Fruit fly (Drosophila melanogaster) whole organism, embryonic: ENCODE data around the gene CG17754.

Experiments used
- Asciz ChIP-seq: fragments of 200-800 bp; sonication (Bioruptor generic); optimal IDR thresholded peaks from 2 replicates; lab custom pipeline; 2017; ENCODE audit warnings: missing biosample characterization, mild to moderate bottlenecking, missing genetic modification characterization, missing genetic modification reagents
- C15 ChIP-seq: fragments of 200-800 bp; sonication (Bioruptor generic); IDR thresholded peaks from 3 replicates; pipeline ENCODE4 v1.3.6; 2022; ENCODE audit warnings: missing biosample characterization, missing genetic modification characterization
- CG1024 ChIP-seq: fragments of 200-800 bp; sonication (Bioruptor generic); IDR thresholded peaks from 2 replicates; pipeline ENCODE4 v1.3.6; 2022; ENCODE audit warnings: missing biosample characterization, missing genetic modification characterization
- CG10321 ChIP-seq: fragments of 200-800 bp; sonication (Bioruptor generic); IDR thresholded peaks from 2 replicates; pipeline ENCODE4 v1.3.6; 2022; ENCODE audit warnings: missing biosample characterization, missing genetic modification characterization
- CG12299 ChIP-seq: fragments of 200-800 bp; sonication (Bioruptor generic); optimal IDR thresholded peaks from 2 replicates; lab custom pipeline; 2018; ENCODE audit warnings: missing biosample characterization, mild to moderate bottlenecking, missing genetic modification characterization
- CG12942 ChIP-seq: fragments of 200-800 bp; sonication (Bioruptor generic); optimal IDR thresholded peaks from 3 replicates; lab custom pipeline; 2016; ENCODE audit warnings: missing biosample characterization, missing genetic modification characterization
- CG14860 ChIP-seq: fragments of 200-800 bp; sonication (Bioruptor generic); IDR thresholded peaks from 3 replicates; pipeline ENCODE4 v1.3.6; 2022; ENCODE audit warnings: missing biosample characterization, missing genetic modification characterization; ENCODE audit not compliant: partially characterized antibody
- CG15479 ChIP-seq: fragments of 200-800 bp; sonication (Bioruptor generic); optimal IDR thresholded peaks from 3 replicates; lab custom pipeline; 2019; ENCODE audit warnings: missing biosample characterization, mild to moderate bottlenecking, missing genetic modification characterization, moderate library complexity
- CG1647 ChIP-seq: fragments of 200-800 bp; sonication (Bioruptor generic); optimal IDR thresholded peaks from 3 replicates; lab custom pipeline; 2016; ENCODE audit warnings: missing biosample characterization, missing genetic modification characterization
- CG16815 ChIP-seq: fragments of 200-800 bp; sonication (Bioruptor generic); optimal IDR thresholded peaks from 3 replicates; lab custom pipeline; 2017; ENCODE audit warnings: missing biosample characterization, mild to moderate bottlenecking, missing genetic modification characterization
- CG17385 ChIP-seq: fragments of 200-800 bp; sonication (Bioruptor generic); optimal IDR thresholded peaks from 3 replicates; lab custom pipeline; 2018; ENCODE audit warnings: missing biosample characterization, mild to moderate bottlenecking, missing genetic modification characterization
- CG3281 ChIP-seq: fragments of 200-800 bp; sonication (Bioruptor generic); optimal IDR thresholded peaks from 3 replicates; lab custom pipeline; 2017; ENCODE audit warnings: missing biosample characterization, mild to moderate bottlenecking, missing genetic modification characterization
- CG33557 ChIP-seq: fragments of 200-800 bp; sonication (Bioruptor generic); optimal IDR thresholded peaks from 2 replicates; lab custom pipeline; 2019; ENCODE audit warnings: missing biosample characterization, mild to moderate bottlenecking, missing genetic modification characterization, moderate library complexity
- CG3726 ChIP-seq: fragments of 200-800 bp; sonication (Bioruptor generic); IDR thresholded peaks from 3 replicates; pipeline ENCODE4, ENCODE4 v1.3.6; 2022; ENCODE audit warnings: missing biosample characterization, missing genetic modification characterization
- CG42726 ChIP-seq: fragments of 200-800 bp; sonication (Bioruptor generic); IDR thresholded peaks from 2 replicates; pipeline ENCODE4 v1.3.6; 2022; ENCODE audit warnings: missing biosample characterization, missing genetic modification characterization; ENCODE audit not compliant: partially characterized antibody
- CG7556 ChIP-seq: fragments of 200-800 bp; sonication (Bioruptor generic); optimal IDR thresholded peaks from 2 replicates; lab custom pipeline; 2017; ENCODE audit warnings: missing biosample characterization, mild to moderate bottlenecking, missing genetic modification characterization
- CG7786 ChIP-seq: fragments of 200-800 bp; sonication (Bioruptor generic); optimal IDR thresholded peaks from 2 replicates; lab custom pipeline; 2016; ENCODE audit warnings: missing biosample characterization, missing genetic modification characterization
- CG7839 ChIP-seq: fragments of 200-800 bp; sonication (Bioruptor generic); optimal IDR thresholded peaks from 3 replicates; lab custom pipeline; 2018; ENCODE audit warnings: missing biosample characterization, mild to moderate bottlenecking, missing genetic modification characterization, moderate library complexity
- CG9727 ChIP-seq: fragments of 200-800 bp; sonication (Bioruptor generic); optimal IDR thresholded peaks from 3 replicates; lab custom pipeline; 2017; ENCODE audit warnings: missing biosample characterization, mild to moderate bottlenecking, missing genetic modification characterization
- CoRest ChIP-seq: fragments of 200-800 bp; sonication (Bioruptor generic); optimal IDR thresholded peaks from 3 replicates; lab custom pipeline; 2018; ENCODE audit warnings: missing biosample characterization, mild to moderate bottlenecking, missing genetic modification characterization, moderate library complexity
- D19B ChIP-seq: fragments of 200-800 bp; sonication (Bioruptor generic); optimal IDR thresholded peaks from 2 replicates; lab custom pipeline; 2017; ENCODE audit warnings: missing biosample characterization, mild to moderate bottlenecking, missing genetic modification characterization
- Deaf1 ChIP-seq: fragments of 200-800 bp; optimal IDR thresholded peaks from 3 replicates; lab custom pipeline; 2019; ENCODE audit warnings: missing biosample characterization, mild to moderate bottlenecking, missing genetic modification characterization, moderate library complexity
- ERR ChIP-seq: fragments of 200-800 bp; sonication (Bioruptor generic); optimal IDR thresholded peaks from 2 replicates; lab custom pipeline; 2016; ENCODE audit warnings: missing biosample characterization, missing genetic modification characterization
- GATAe ChIP-seq: fragments of 200-800 bp; sonication (Bioruptor generic); conservative IDR thresholded peaks from 2 replicates; pipeline ENCODE4 v1.3.6; 2022; ENCODE audit warnings: missing biosample characterization, missing genetic modification characterization
- Gug ChIP-seq: fragments of 200-800 bp; sonication (Bioruptor generic); IDR thresholded peaks from 4 replicates; pipeline ENCODE4 v1.3.6; 2022; ENCODE audit warnings: missing biosample characterization, missing genetic modification characterization
- HLH4C ChIP-seq: fragments of 200-800 bp; sonication (Bioruptor generic); IDR thresholded peaks from 3 replicates; pipeline ENCODE4 v1.3.6; 2022; ENCODE audit warnings: missing biosample characterization, missing genetic modification characterization; ENCODE audit not compliant: partially characterized antibody
- Hr39 ChIP-seq: fragments of >200 bp; optimal IDR thresholded peaks from 2 replicates; lab custom pipeline; 2017
- Hsf ChIP-seq: fragments of 200-800 bp; sonication (Bioruptor generic); optimal IDR thresholded peaks from 3 replicates; lab custom pipeline; 2016; ENCODE audit warnings: missing biosample characterization, missing genetic modification characterization
- NC2β ChIP-seq: fragments of 200-800 bp; sonication (Bioruptor generic); optimal IDR thresholded peaks from 2 replicates; lab custom pipeline; 2016; ENCODE audit warnings: missing biosample characterization, missing genetic modification characterization
- Opbp ChIP-seq: fragments of 200-800 bp; sonication (Bioruptor generic); IDR thresholded peaks from 3 replicates; pipeline ENCODE4 v1.3.6; 2022; ENCODE audit warnings: missing biosample characterization, missing genetic modification characterization; ENCODE audit not compliant: partially characterized antibody
- bbx ChIP-seq: fragments of 200-800 bp; sonication (Bioruptor generic); IDR thresholded peaks from 2 replicates; pipeline ENCODE4 v1.3.6; 2022; ENCODE audit warnings: missing biosample characterization, missing genetic modification characterization; ENCODE audit not compliant: partially characterized antibody
- cato ChIP-seq: fragments of 200-800 bp; sonication (Bioruptor generic); optimal IDR thresholded peaks from 2 replicates; lab custom pipeline; 2016; ENCODE audit warnings: missing biosample characterization, missing genetic modification characterization, borderline replicate concordance
- cwo ChIP-seq: fragments of 200-800 bp; sonication (Bioruptor generic); optimal IDR thresholded peaks from 3 replicates; lab custom pipeline; 2017; ENCODE audit warnings: missing biosample characterization, missing genetic modification characterization, mild to moderate bottlenecking, moderate library complexity, missing genetic modification reagents
- da ChIP-seq: fragments of 200-800 bp; sonication (Bioruptor generic); optimal IDR thresholded peaks from 2 replicates; lab custom pipeline; 2016; ENCODE audit warnings: missing biosample characterization, missing genetic modification characterization
- dimm ChIP-seq: fragments of 200-800 bp; sonication (Bioruptor generic); IDR thresholded peaks from 2 replicates; pipeline ENCODE4 v1.3.6; 2022; ENCODE audit warnings: missing biosample characterization, missing genetic modification characterization
- ems ChIP-seq: fragments of 200-800 bp; sonication (Bioruptor generic); optimal IDR thresholded peaks from 3 replicates; lab custom pipeline; 2016; ENCODE audit warnings: missing biosample characterization, missing genetic modification characterization
- exex ChIP-seq: fragments of 200-800 bp; sonication (Bioruptor generic); optimal IDR thresholded peaks from 4 replicates; lab custom pipeline; 2018; ENCODE audit warnings: missing biosample characterization, mild to moderate bottlenecking, missing genetic modification characterization, moderate library complexity
- fd102C ChIP-seq: fragments of 200-800 bp; sonication (Bioruptor generic); optimal IDR thresholded peaks from 2 replicates; lab custom pipeline; 2018; ENCODE audit warnings: missing biosample characterization, mild to moderate bottlenecking, missing genetic modification characterization, moderate library complexity
- fru ChIP-seq: fragments of >200 bp; optimal IDR thresholded peaks from 2 replicates; lab custom pipeline; 2017
- gsb-n ChIP-seq: fragments of 200-800 bp; sonication (Bioruptor generic); optimal IDR thresholded peaks from 3 replicates; lab custom pipeline; 2018; ENCODE audit warnings: missing biosample characterization, mild to moderate bottlenecking, missing genetic modification characterization
- hb ChIP-seq: fragments of 200-800 bp; sonication (Bioruptor generic); IDR thresholded peaks from 3 replicates; pipeline ENCODE4 v1.3.6; 2022; ENCODE audit warnings: missing biosample characterization, missing genetic modification characterization; ENCODE audit not compliant: partially characterized antibody
- hkb ChIP-seq, 2 experiments: fragments of 200-800 bp in 1 of 2; fragments of >200 bp in 1 of 2; sonication (Bioruptor generic) in 1 of 2; IDR thresholded peaks in 1 of 2; optimal IDR thresholded peaks in 1 of 2; 2 replicates each; pipeline versions ENCODE4 v1.3.6 to Lab custom; 2017 to 2022; ENCODE audit warnings: missing biosample characterization in 1 of 2, missing genetic modification characterization in 1 of 2
- knrl ChIP-seq: fragments of 200-800 bp; sonication (Bioruptor generic); IDR thresholded peaks from 3 replicates; pipeline ENCODE4 v1.3.6; 2022; ENCODE audit warnings: missing biosample characterization, missing genetic modification characterization; ENCODE audit not compliant: partially characterized antibody
- oc ChIP-seq: fragments of 200-800 bp; sonication (Bioruptor generic); optimal IDR thresholded peaks from 2 replicates; lab custom pipeline; 2018; ENCODE audit warnings: missing biosample characterization, mild to moderate bottlenecking, missing genetic modification characterization, moderate library complexity
- p53 ChIP-seq: fragments of 200-800 bp; sonication (Bioruptor generic); optimal IDR thresholded peaks from 2 replicates; lab custom pipeline; 2016; ENCODE audit warnings: missing biosample characterization, missing genetic modification characterization
- pros ChIP-seq: fragments of 200-800 bp; sonication (Bioruptor generic); optimal IDR thresholded peaks from 3 replicates; lab custom pipeline; 2019; ENCODE audit warnings: missing biosample characterization, mild to moderate bottlenecking, missing genetic modification characterization, moderate library complexity
- ranshi ChIP-seq: fragments of 200-800 bp; sonication (Bioruptor generic); IDR thresholded peaks from 2 replicates; pipeline ENCODE4 v1.3.6; 2022; ENCODE audit warnings: missing biosample characterization, missing genetic modification characterization
- row ChIP-seq: fragments of 200-800 bp; sonication (Bioruptor generic); IDR thresholded peaks from 3 replicates; pipeline ENCODE4 v1.3.6; 2022; ENCODE audit warnings: missing biosample characterization, missing genetic modification characterization
- sima ChIP-seq: fragments of 200-800 bp; sonication (Bioruptor generic); optimal IDR thresholded peaks from 2 replicates; lab custom pipeline; 2016; ENCODE audit warnings: missing biosample characterization, missing genetic modification characterization
- slp2 ChIP-seq: fragments of 200-800 bp; sonication (Bioruptor generic); optimal IDR thresholded peaks from 2 replicates; lab custom pipeline; 2016; ENCODE audit warnings: missing biosample characterization, missing genetic modification characterization

The CG17754 gene

dm6 chrX:9247171-9247783 is 2.9 kb upstream of the CG17754 start, which contains the start of the genes amx and Dsor1 (continued):
- TF ChIP-seq cwo (GFP tag; lab: Kevin White, UChicago) (no peak), CG12942 (no peak), HLH4C (GFP tag; lab: Robert Waterston, UW) (no peak), CoRest (tag; lab: Kevin White, UChicago) (peak; percentile 53), CG3281 (no peak), dimm (GFP tag; lab: Robert Waterston, UW) (no peak), Gug (GFP tag; lab: Robert Waterston, UW) (no peak), C15 (no peak), CG7786 (no peak), CG7839 (no peak), da (GFP tag; lab: Kevin White, UChicago) (no peak), Deaf1 (no peak), sima (GFP tag; lab: Kevin White, UChicago) (no peak), ranshi (GFP tag; lab: Robert Waterston, UW) (no peak), CG10321 (GFP tag; lab: Robert Waterston, UW) (no peak), pros (GFP tag; lab: Kevin White, UChicago) (no peak), CG1024 (GFP tag; lab: Robert Waterston, UW) (no peak), CG9727 (GFP tag; lab: Kevin White, UChicago) (no peak), CG15479 (GFP tag; lab: Kevin White, UChicago) (no peak), ERR (GFP tag; lab: Kevin White, UChicago) (no peak), CG42726 (GFP tag; lab: Robert Waterston, UW) (no peak), Hsf (GFP tag; lab: Kevin White, UChicago) (no peak), CG3726 (GFP tag; lab: Robert Waterston, UW) (no peak), cato (GFP tag; lab: Kevin White, UChicago) (no peak), oc (tag; lab: Kevin White, UChicago) (no peak), Asciz (GFP tag; lab: Kevin White, UChicago) (no peak), CG7556 (GFP tag; lab: Kevin White, UChicago) (no peak), knrl (GFP tag; lab: Robert Waterston, UW) (0 out of 3 replicates have a peak, but pooled peaks have one; percentile 10), CG14860 (GFP tag; lab: Robert Waterston, UW) (no peak), CG16815 (GFP tag; lab: Kevin White, UChicago) (no peak), fru (lab: Kevin White, UChicago) (no peak), CG1647 (no peak), CG12299 (no peak), slp2 (GFP tag; lab: Kevin White, UChicago) (no peak), ems (GFP tag; lab: Kevin White, UChicago) (no peak), row (GFP tag; lab: Robert Waterston, UW) (peak; percentile 72), CG33557 (GFP tag; lab: Kevin White, UChicago) (no peak), fd102C (GFP tag; lab: Kevin White, UChicago) (no peak), hkb (optimal IDR thresholded peaks at IDR 0.05; lab: Kevin White, UChicago) (peak; percentile 60), hkb (GFP tag; IDR thresholded peaks at IDR 0.05; lab: Robert Waterston, UW) (no peak), CG17385 (GFP tag; lab: Kevin White, UChicago) (no peak), NC2β (no peak), Opbp (GFP tag; lab: Robert Waterston, UW) (no peak), GATAe (GFP tag; lab: Robert Waterston, UW) (no peak), p53 (GFP tag; lab: Kevin White, UChicago) (no peak), hb (GFP tag; lab: Robert Waterston, UW) (no peak), D19B (GFP tag; lab: Kevin White, UChicago) (no peak), bbx (GFP tag; lab: Robert Waterston, UW) (no peak), exex (no peak), gsb-n (no peak), Hr39 (lab: Kevin White, UChicago) (no peak)
